Worm (Caenorhabditis elegans) whole organism, L1 larva: ENCODE data around the gene C14A6.12.

ENCODE experiments used
- C04F5.9 ChIP-seq: sonication (generic microtip); optimal IDR thresholded peaks from 2 replicates; lab custom pipeline; 2016; ENCODE audit warnings: missing genetic modification characterization, missing compliant biosample characterization
- C16A3.4 ChIP-seq: fragments of 150-350 bp; optimal IDR thresholded peaks from 2 replicates; lab custom pipeline; 2014; ENCODE audit warnings: missing biosample characterization, missing genetic modification characterization
- Y116A8C.19 ChIP-seq: sonication (generic microtip); optimal IDR thresholded peaks from 2 replicates; lab custom pipeline; 2016; ENCODE audit warnings: missing compliant biosample characterization, missing genetic modification characterization, borderline replicate concordance
- alr-1 ChIP-seq: fragments of 200-800 bp; sonication (Bioruptor generic); optimal IDR thresholded peaks from 2 replicates; lab custom pipeline; 2018; ENCODE audit warnings: borderline replicate concordance, mild to moderate bottlenecking, missing genetic modification characterization, missing compliant biosample characterization
- ceh-63 ChIP-seq: fragments of 200-800 bp; sonication (Bioruptor generic); optimal IDR thresholded peaks from 2 replicates; lab custom pipeline; 2018; ENCODE audit warnings: mild to moderate bottlenecking, missing genetic modification characterization, missing compliant biosample characterization
- ceh-8 ChIP-seq: fragments of 200-800 bp; sonication (Bioruptor generic); optimal IDR thresholded peaks from 2 replicates; lab custom pipeline; 2018; ENCODE audit warnings: mild to moderate bottlenecking, missing genetic modification characterization, moderate library complexity, missing compliant biosample characterization
- ceh-82 ChIP-seq, 3 experiments: fragments of 150-350 bp in 1 of 3; sonication (generic microtip) in 2 of 3; optimal IDR thresholded peaks; 2 replicates each; lab custom pipeline; 2014 to 2017; ENCODE audit warnings: missing biosample characterization in 3 of 3, missing genetic modification characterization in 3 of 3
- dsc-1 ChIP-seq: sonication (generic microtip); optimal IDR thresholded peaks from 2 replicates; lab custom pipeline; 2016; ENCODE audit warnings: mild to moderate bottlenecking, missing genetic modification characterization, missing compliant biosample characterization
- efl-1 ChIP-seq, 4 experiments: fragments of 150-350 bp; optimal IDR thresholded peaks in 3 of 4; peaks in 1 of 4; 1 replicate in 1 of 4; 2 replicates in 3 of 4; lab custom pipeline; 2014; ENCODE audit warnings: missing biosample characterization in 2 of 4, missing genetic modification characterization in 2 of 4, missing genetic modification reagents in 2 of 4
- egl-13 ChIP-seq: sonication (generic microtip); optimal IDR thresholded peaks from 2 replicates; lab custom pipeline; 2016; ENCODE audit warnings: missing genotype, missing genetic modification reagents, missing genetic modification characterization, missing compliant biosample characterization
- egl-27 ChIP-seq, 2 experiments: fragments of 150-350 bp in 1 of 2; sonication (generic microtip); optimal IDR thresholded peaks; 3 replicates each; lab custom pipeline; 2017 to 2018; ENCODE audit warnings: missing biosample characterization in 2 of 2, missing genetic modification characterization in 2 of 2, missing genetic modification reagents in 2 of 2
- ets-5 ChIP-seq: fragments of 200-800 bp; sonication (Bioruptor generic); IDR thresholded peaks from 2 replicates; pipeline ENCODE4 v1.3.6; 2022; ENCODE audit warnings: missing genetic modification characterization, missing compliant biosample characterization
- fkh-4 ChIP-seq: sonication (generic microtip); optimal IDR thresholded peaks from 2 replicates; lab custom pipeline; 2016; ENCODE audit warnings: missing compliant biosample characterization, missing genetic modification characterization, borderline replicate concordance
- fkh-8 ChIP-seq: sonication (generic microtip); optimal IDR thresholded peaks from 2 replicates; lab custom pipeline; 2016; ENCODE audit warnings: mild to moderate bottlenecking, missing genetic modification characterization, missing compliant biosample characterization
- grh-1 ChIP-seq: fragments of 200-800 bp; sonication (Bioruptor generic); IDR thresholded peaks from 2 replicates; pipeline ENCODE4 v1.3.6; 2022; ENCODE audit warnings: missing genetic modification reagents, missing genetic modification characterization, missing compliant biosample characterization
- hlh-17 ChIP-seq: fragments of 200-800 bp; sonication (Bioruptor generic); optimal IDR thresholded peaks from 2 replicates; lab custom pipeline; 2018; ENCODE audit warnings: missing genetic modification characterization, mild to moderate bottlenecking, missing compliant biosample characterization, moderate library complexity, borderline replicate concordance
- irx-1 ChIP-seq: sonication (generic microtip); optimal IDR thresholded peaks from 2 replicates; lab custom pipeline; 2016; ENCODE audit warnings: missing genetic modification characterization, missing compliant biosample characterization
- isw-1 ChIP-seq: fragments of 200-800 bp; sonication (Bioruptor generic); IDR thresholded peaks from 2 replicates; pipeline ENCODE4 v1.3.6; 2022; ENCODE audit warnings: missing genetic modification characterization, missing compliant biosample characterization
- lin-14 ChIP-seq: fragments of 200-800 bp; sonication (Bioruptor generic); optimal IDR thresholded peaks from 2 replicates; lab custom pipeline; 2018; ENCODE audit warnings: mild to moderate bottlenecking, missing genetic modification characterization, moderate library complexity, missing compliant biosample characterization
- mab-9 ChIP-seq: fragments of 200-800 bp; sonication (Bioruptor generic); IDR thresholded peaks from 2 replicates; pipeline ENCODE4 v1.3.6; 2022; ENCODE audit warnings: missing genetic modification reagents, missing genetic modification characterization, missing compliant biosample characterization
- mef-2 ChIP-seq: fragments of 150-350 bp; optimal IDR thresholded peaks from 2 replicates; lab custom pipeline; 2014; ENCODE audit warnings: missing biosample characterization, missing genetic modification characterization
- nhr-12 ChIP-seq: sonication (generic microtip); optimal IDR thresholded peaks from 2 replicates; lab custom pipeline; 2017; ENCODE audit warnings: missing biosample characterization, missing genetic modification characterization
- nhr-20 ChIP-seq: sonication (generic microtip); optimal IDR thresholded peaks from 2 replicates; lab custom pipeline; 2016; ENCODE audit warnings: mild to moderate bottlenecking, missing genetic modification characterization, missing compliant biosample characterization
- nhr-237 ChIP-seq: fragments of 150-350 bp; optimal IDR thresholded peaks from 2 replicates; lab custom pipeline; 2014; ENCODE audit warnings: missing biosample characterization, missing genetic modification characterization
- nhr-47 ChIP-seq: sonication (generic microtip); optimal IDR thresholded peaks from 2 replicates; lab custom pipeline; 2016; ENCODE audit warnings: mild to moderate bottlenecking, missing genetic modification characterization, moderate library complexity, missing compliant biosample characterization
- nhr-76 ChIP-seq: sonication (generic microtip); optimal IDR thresholded peaks from 2 replicates; lab custom pipeline; 2017; ENCODE audit warnings: missing biosample characterization, missing genetic modification characterization
- nhr-84 ChIP-seq: sonication (generic microtip); optimal IDR thresholded peaks from 2 replicates; lab custom pipeline; 2017; ENCODE audit warnings: missing biosample characterization, missing genetic modification characterization
- nhr-90 ChIP-seq: sonication (generic microtip); optimal IDR thresholded peaks from 2 replicates; lab custom pipeline; 2016; ENCODE audit warnings: mild to moderate bottlenecking, missing genetic modification characterization, missing compliant biosample characterization; ENCODE audit not compliant: poor library complexity
- pax-3 ChIP-seq: fragments of 200-800 bp; sonication (Bioruptor generic); optimal IDR thresholded peaks from 2 replicates; lab custom pipeline; 2018; ENCODE audit warnings: mild to moderate bottlenecking, missing genetic modification characterization, moderate library complexity, missing compliant biosample characterization
- skn-1 ChIP-seq: fragments of 150-350 bp; optimal IDR thresholded peaks from 2 replicates; lab custom pipeline; 2014; ENCODE audit warnings: missing biosample characterization, missing genetic modification characterization
- snu-23 ChIP-seq: sonication (generic microtip); optimal IDR thresholded peaks from 2 replicates; lab custom pipeline; 2016; ENCODE audit warnings: missing genetic modification characterization, missing compliant biosample characterization
- sup-37 ChIP-seq: fragments of 200-800 bp; sonication (Bioruptor generic); optimal IDR thresholded peaks from 2 replicates; lab custom pipeline; 2018; ENCODE audit warnings: mild to moderate bottlenecking, missing genetic modification characterization, missing compliant biosample characterization
- tbx-2 ChIP-seq: sonication (generic microtip); optimal IDR thresholded peaks from 2 replicates; lab custom pipeline; 2016; ENCODE audit warnings: missing genetic modification characterization, missing compliant biosample characterization
- tlp-1 ChIP-seq: fragments of 150-350 bp; optimal IDR thresholded peaks from 2 replicates; lab custom pipeline; 2014; ENCODE audit warnings: missing biosample characterization, missing genetic modification characterization
- unc-130 ChIP-seq: fragments of 150-350 bp; optimal IDR thresholded peaks from 2 replicates; lab custom pipeline; 2017; ENCODE audit warnings: missing biosample characterization, missing genetic modification characterization, inconsistent platforms
- unc-30 ChIP-seq: sonication (generic microtip); optimal IDR thresholded peaks from 2 replicates; lab custom pipeline; 2017; ENCODE audit warnings: missing biosample characterization, missing genetic modification characterization
- unc-98 ChIP-seq: fragments of 200-800 bp; sonication (Bioruptor generic); IDR thresholded peaks from 2 replicates; pipeline ENCODE4 v1.3.6; 2022; ENCODE audit warnings: missing genetic modification characterization, missing compliant biosample characterization
- zip-4 ChIP-seq: fragments of 200-800 bp; sonication (Bioruptor generic); optimal IDR thresholded peaks from 2 replicates; lab custom pipeline; 2018; ENCODE audit warnings: mild to moderate bottlenecking, missing genetic modification characterization, moderate library complexity, missing compliant biosample characterization
- ztf-11 ChIP-seq, 2 experiments: sonication (generic microtip); optimal IDR thresholded peaks; 2 replicates each; lab custom pipeline; 2016 to 2017; ENCODE audit warnings: missing genetic modification characterization in 2 of 2, missing biosample characterization in 1 of 2, missing compliant biosample characterization in 1 of 2
- ztf-4 ChIP-seq: fragments of 150-350 bp; optimal IDR thresholded peaks from 2 replicates; lab custom pipeline; 2014; ENCODE audit warnings: missing biosample characterization, missing genetic modification characterization

The C14A6.12 gene

ce11 chrV:18161228-18161627, 1.2 kb downstream of the C14A6.12 start, which contains the start of gene C14A6.13:
Gene C14A6.13 (minus strand): TSS chrV:18161328.
- TF ChIP-seq mab-9 (GFP tag; lab: Robert Waterston, UW) (no peak), fkh-8 (tag; lab: Kevin White, UChicago) (no peak), nhr-20 (tag; lab: Kevin White, UChicago) (no peak), irx-1 (tag; lab: Kevin White, UChicago) (no peak)

ce11 chrV:18158172-18158571, 4.3 kb downstream of the C14A6.12 start:
- TF ChIP-seq unc-98 (GFP tag; lab: Robert Waterston, UW), result no peak
- no peak for TF ChIP-seq egl-13 (tag; lab: Kevin White, UChicago)
- no peak for TF ChIP-seq nhr-84 (tag; lab: Kevin White, UChicago)
- no peak for TF ChIP-seq ceh-8 (GFP tag; lab: Kevin White, UChicago)
- TF ChIP-seq pax-3 (tag; lab: Kevin White, UChicago), result no peak
- TF ChIP-seq snu-23 (GFP tag; lab: Kevin White, UChicago), result no peak
- TF ChIP-seq nhr-90 (tag; lab: Kevin White, UChicago), result no peak

ce11 chrV:18157707-18158106, 4.8 kb downstream of the C14A6.12 start, which contains the start of gene clec-48:
Gene clec-48 (plus strand): TSS chrV:18158026.
- TF ChIP-seq unc-98 (GFP tag; lab: Robert Waterston, UW) (no peak), unc-30 (no peak), mef-2 (tag; lab: Kevin White, UChicago) (no peak), efl-1 (optimal IDR thresholded peaks at IDR 0.05; lab: Kevin White, UChicago) (no peak), efl-1 (GFP tag; optimal IDR thresholded peaks at IDR 0.05 in 1 of 2; lab: Kevin White, UChicago) (peak in 1 of 2 experiments; percentile 57), unc-130 (tag; lab: Kevin White, UChicago) (no peak)

- no peak for TF ChIP-seq irx-1 (tag; lab: Kevin White, UChicago)
- TF ChIP-seq C04F5.9 (tag; lab: Kevin White, UChicago), result no peak
- TF ChIP-seq egl-27 (tag; optimal IDR thresholded peaks at IDR 0.05; lab: Kevin White, UChicago), result no peak
- no peak for TF ChIP-seq zip-4
- no peak for TF ChIP-seq isw-1 (GFP tag; lab: Robert Waterston, UW)
- TF ChIP-seq mab-9 (GFP tag; lab: Robert Waterston, UW), result no peak
- TF ChIP-seq pax-3 (tag; lab: Kevin White, UChicago), result no peak
- no peak for TF ChIP-seq dsc-1 (tag; lab: Kevin White, UChicago)
- TF ChIP-seq fkh-8 (tag; lab: Kevin White, UChicago), result no peak
- no peak for TF ChIP-seq lin-14 (GFP tag; lab: Kevin White, UChicago)
Measured at ce11 chrV:18146077-18146476, 16.4 kb downstream of the C14A6.12 start, which contains the start of gene C14A6.3. Gene C14A6.3 (plus strand): TSS chrV:18146377.

- TF ChIP-seq ztf-4 (tag; lab: Kevin White, UChicago) (no peak), ets-5 (GFP tag; lab: Robert Waterston, UW) (no peak), mef-2 (tag; lab: Kevin White, UChicago) (no peak), efl-1 (optimal IDR thresholded peaks at IDR 0.05; lab: Kevin White, UChicago) (no peak), efl-1 (GFP tag; optimal IDR thresholded peaks at IDR 0.05 in 1 of 2; lab: Kevin White, UChicago) (peak in 1 of 2 experiments; percentile 61)
- TF ChIP-seq, all 84 proteins: peak for 1
Measured at ce11 chrV:18144442-18144841, 18.0 kb downstream of the C14A6.12 start.

ce11 chrV:18143445-18143844, 19.0 kb downstream of the C14A6.12 start, which contains the start of gene Y37H2A.14:
Gene Y37H2A.14 (plus strand): TSS chrV:18143745.
- TF ChIP-seq snu-23 (GFP tag; lab: Kevin White, UChicago) (no peak), ceh-82 (tag; optimal IDR thresholded peaks at IDR 0.05; lab: Kevin White, UChicago) (no peak), nhr-12 (no peak), fkh-4 (no peak), sup-37 (GFP tag; lab: Kevin White, UChicago) (no peak), pax-3 (tag; lab: Kevin White, UChicago) (no peak), nhr-237 (no peak), nhr-47 (tag; lab: Kevin White, UChicago) (no peak), C16A3.4 (tag; lab: Kevin White, UChicago) (no peak), isw-1 (GFP tag; lab: Robert Waterston, UW) (no peak), ztf-11 (tag; optimal IDR thresholded peaks at IDR 0.05; lab: Kevin White, UChicago) (no peak), tbx-2 (tag; lab: Kevin White, UChicago) (no peak), ceh-63 (no peak), tlp-1 (tag; lab: Kevin White, UChicago) (no peak), hlh-17 (no peak), skn-1 (tag; lab: Kevin White, UChicago) (no peak), grh-1 (GFP tag; lab: Robert Waterston, UW) (no peak), Y116A8C.19 (tag; lab: Kevin White, UChicago) (no peak), alr-1 (no peak), nhr-76 (tag; lab: Kevin White, UChicago) (no peak)
